Fruit fly (Drosophila melanogaster) whole organism, embryonic: Measurements from ENCODE around the gene Mms19.

Experiments used
- CG10267 ChIP-seq: fragments of 200-800 bp; sonication (Bioruptor generic); optimal IDR thresholded peaks from 2 replicates; lab custom pipeline; 2018; ENCODE audit warnings: missing biosample characterization, mild to moderate bottlenecking, missing genetic modification characterization, moderate library complexity
- CG11398 ChIP-seq: fragments of 200-800 bp; sonication (Bioruptor generic); optimal IDR thresholded peaks from 2 replicates; lab custom pipeline; 2016; ENCODE audit warnings: missing biosample characterization, missing genetic modification characterization
- CG13296 ChIP-seq: fragments of 200-800 bp; sonication (Bioruptor generic); optimal IDR thresholded peaks from 3 replicates; lab custom pipeline; 2018; ENCODE audit warnings: missing biosample characterization, mild to moderate bottlenecking, missing genetic modification characterization
- CG18011 ChIP-seq: fragments of 200-800 bp; sonication (Bioruptor generic); optimal IDR thresholded peaks from 2 replicates; lab custom pipeline; 2017; ENCODE audit warnings: missing biosample characterization, missing genetic modification characterization, mild to moderate bottlenecking, moderate library complexity, missing genotype
- CG1832 ChIP-seq: fragments of 200-800 bp; sonication (Bioruptor generic); optimal IDR thresholded peaks from 2 replicates; lab custom pipeline; 2017; ENCODE audit warnings: missing biosample characterization, mild to moderate bottlenecking, missing genetic modification characterization, inconsistent platforms
- CG2199 ChIP-seq: fragments of 200-800 bp; sonication (Bioruptor generic); IDR thresholded peaks from 3 replicates; pipeline ENCODE4 v1.3.6; 2022; ENCODE audit warnings: missing biosample characterization, missing genetic modification characterization
- CG2202 ChIP-seq: fragments of 200-800 bp; sonication (Bioruptor generic); optimal IDR thresholded peaks from 2 replicates; lab custom pipeline; 2018; ENCODE audit warnings: missing biosample characterization, mild to moderate bottlenecking, missing genetic modification characterization
- CG2678 ChIP-seq: fragments of 200-800 bp; sonication (Bioruptor generic); optimal IDR thresholded peaks from 3 replicates; lab custom pipeline; 2019; ENCODE audit warnings: missing biosample characterization, mild to moderate bottlenecking, missing genetic modification characterization, moderate library complexity
- CG31224 ChIP-seq: fragments of 200-800 bp; sonication (Bioruptor generic); IDR thresholded peaks from 2 replicates; pipeline ENCODE4 v1.3.6; 2022; ENCODE audit warnings: missing biosample characterization, missing genetic modification characterization
- CG4820 ChIP-seq: fragments of 200-800 bp; sonication (Bioruptor generic); optimal IDR thresholded peaks from 3 replicates; lab custom pipeline; 2016; ENCODE audit warnings: missing biosample characterization, missing genetic modification characterization
- CG4854 ChIP-seq: fragments of 200-800 bp; sonication (Bioruptor generic); optimal IDR thresholded peaks from 2 replicates; lab custom pipeline; 2016; ENCODE audit warnings: missing biosample characterization, missing genetic modification characterization, inconsistent platforms
- CG6654 ChIP-seq: fragments of 200-800 bp; sonication (Bioruptor generic); optimal IDR thresholded peaks from 2 replicates; lab custom pipeline; 2017; ENCODE audit warnings: missing biosample characterization, mild to moderate bottlenecking, missing genetic modification characterization
- CoRest ChIP-seq: fragments of 200-800 bp; sonication (Bioruptor generic); optimal IDR thresholded peaks from 3 replicates; lab custom pipeline; 2018; ENCODE audit warnings: missing biosample characterization, mild to moderate bottlenecking, missing genetic modification characterization, moderate library complexity
- Dek ChIP-seq: fragments of 200-800 bp; sonication (Bioruptor generic); optimal IDR thresholded peaks from 3 replicates; lab custom pipeline; 2019; ENCODE audit warnings: missing biosample characterization, mild to moderate bottlenecking, missing genetic modification characterization, moderate library complexity
- Drgx ChIP-seq: fragments of 200-800 bp; sonication (Bioruptor generic); IDR thresholded peaks from 2 replicates; pipeline ENCODE4 v1.3.6; 2022; ENCODE audit warnings: missing biosample characterization, missing genetic modification characterization
- HmgZ ChIP-seq: fragments of 200-800 bp; sonication (Bioruptor generic); optimal IDR thresholded peaks from 2 replicates; lab custom pipeline; 2018; ENCODE audit warnings: missing biosample characterization, mild to moderate bottlenecking, missing genetic modification characterization
- Hr3 ChIP-seq: fragments of 200-800 bp; sonication (Bioruptor generic); optimal IDR thresholded peaks from 3 replicates; lab custom pipeline; 2016; ENCODE audit warnings: missing biosample characterization, missing genetic modification characterization
- Hr51 ChIP-seq, 2 experiments: fragments of 200-800 bp; sonication (Bioruptor generic); optimal IDR thresholded peaks; 2 replicates in 1 of 2; 3 replicates in 1 of 2; lab custom pipeline; 2016 to 2018; ENCODE audit warnings: missing biosample characterization in 2 of 2, missing genetic modification characterization in 2 of 2, mild to moderate bottlenecking in 1 of 2, moderate library complexity in 1 of 2
- Max ChIP-seq: fragments of 200-800 bp; sonication (Bioruptor generic); optimal IDR thresholded peaks from 2 replicates; lab custom pipeline; 2016; ENCODE audit warnings: missing biosample characterization, mild to moderate bottlenecking, missing genetic modification characterization
- Med ChIP-seq: fragments of 200-800 bp; sonication (Bioruptor generic); peaks from one replicate; lab custom pipeline; 2016; ENCODE audit warnings: missing biosample characterization, missing genetic modification characterization, mild to moderate bottlenecking, inconsistent platforms, moderate library complexity
- Meics ChIP-seq: fragments of 200-800 bp; sonication (Bioruptor generic); optimal IDR thresholded peaks from 2 replicates; lab custom pipeline; 2017; ENCODE audit warnings: missing biosample characterization, mild to moderate bottlenecking, missing genetic modification characterization
- NfI ChIP-seq: fragments of 200-800 bp; sonication (Bioruptor generic); optimal IDR thresholded peaks from 3 replicates; lab custom pipeline; 2018; ENCODE audit warnings: missing biosample characterization, mild to moderate bottlenecking, missing genetic modification characterization, moderate library complexity
- PHDP ChIP-seq: fragments of 200-800 bp; sonication (Bioruptor generic); optimal IDR thresholded peaks from 3 replicates; lab custom pipeline; 2018; ENCODE audit warnings: missing biosample characterization, mild to moderate bottlenecking, missing genetic modification characterization, moderate library complexity
- Ptx1 ChIP-seq: fragments of 200-800 bp; sonication (Bioruptor generic); IDR thresholded peaks from 2 replicates; pipeline ENCODE4 v1.3.6; 2022; ENCODE audit warnings: missing biosample characterization, missing genetic modification characterization
- Sox100B ChIP-seq: fragments of 200-800 bp; sonication (Bioruptor generic); optimal IDR thresholded peaks from 3 replicates; lab custom pipeline; 2018; ENCODE audit warnings: missing biosample characterization, mild to moderate bottlenecking, missing genetic modification characterization
- YL-1 ChIP-seq: fragments of 200-800 bp; sonication (Bioruptor generic); optimal IDR thresholded peaks from 3 replicates; lab custom pipeline; 2017; ENCODE audit warnings: missing biosample characterization, mild to moderate bottlenecking, missing genetic modification characterization
- az2 ChIP-seq: fragments of 200-800 bp; sonication (Bioruptor generic); optimal IDR thresholded peaks from 3 replicates; lab custom pipeline; 2016; ENCODE audit warnings: missing biosample characterization, missing genetic modification characterization
- bbx ChIP-seq: fragments of 200-800 bp; sonication (Bioruptor generic); IDR thresholded peaks from 2 replicates; pipeline ENCODE4 v1.3.6; 2022; ENCODE audit warnings: missing biosample characterization, missing genetic modification characterization; ENCODE audit not compliant: partially characterized antibody
- disco-r ChIP-seq: fragments of 200-800 bp; sonication (Bioruptor generic); optimal IDR thresholded peaks from 2 replicates; lab custom pipeline; 2016; ENCODE audit warnings: missing biosample characterization, missing genetic modification characterization
- dpn ChIP-seq, 2 experiments: fragments of 200-800 bp; sonication (Bioruptor generic); optimal IDR thresholded peaks; 3 replicates each; lab custom pipeline; 2016; ENCODE audit warnings: missing biosample characterization in 2 of 2, missing genetic modification characterization in 2 of 2
- emc ChIP-seq: fragments of 200-800 bp; sonication (Bioruptor generic); optimal IDR thresholded peaks from 2 replicates; lab custom pipeline; 2016; ENCODE audit warnings: missing biosample characterization, missing genetic modification characterization
- esg ChIP-seq: fragments of 200-800 bp; sonication (Bioruptor generic); conservative IDR thresholded peaks from 2 replicates; pipeline ENCODE4 v1.3.6; 2022; ENCODE audit warnings: missing biosample characterization, missing genetic modification characterization
- ftz-f1 ChIP-seq: fragments of 200-800 bp; sonication (Bioruptor generic); optimal IDR thresholded peaks from 2 replicates; lab custom pipeline; 2016; ENCODE audit warnings: missing biosample characterization, missing genetic modification characterization
- gem ChIP-seq: fragments of 200-800 bp; sonication (Bioruptor generic); optimal IDR thresholded peaks from 2 replicates; lab custom pipeline; 2019; ENCODE audit warnings: missing biosample characterization, mild to moderate bottlenecking, missing genetic modification characterization, moderate library complexity
- hbn ChIP-seq: fragments of 200-800 bp; sonication (Bioruptor generic); IDR thresholded peaks from 2 replicates; pipeline ENCODE4 v1.3.6; 2022; ENCODE audit warnings: missing biosample characterization, missing genetic modification characterization; ENCODE audit not compliant: partially characterized antibody
- hkb ChIP-seq, 2 experiments: fragments of 200-800 bp in 1 of 2; fragments of >200 bp in 1 of 2; sonication (Bioruptor generic) in 1 of 2; IDR thresholded peaks in 1 of 2; optimal IDR thresholded peaks in 1 of 2; 2 replicates each; pipeline versions ENCODE4 v1.3.6 to Lab custom; 2017 to 2022; ENCODE audit warnings: missing biosample characterization in 1 of 2, missing genetic modification characterization in 1 of 2
- kay ChIP-seq: fragments of 200-800 bp; sonication (Bioruptor generic); optimal IDR thresholded peaks from 2 replicates; lab custom pipeline; 2016; ENCODE audit warnings: missing biosample characterization, missing genetic modification characterization
- lov ChIP-seq, 2 experiments: fragments of 200-800 bp in 1 of 2; fragments of >200 bp in 1 of 2; sonication (Bioruptor generic) in 1 of 2; IDR thresholded peaks in 1 of 2; optimal IDR thresholded peaks in 1 of 2; 2 replicates in 1 of 2; 3 replicates in 1 of 2; pipeline versions ENCODE4 v1.3.6 to Lab custom; 2017 to 2022; ENCODE audit warnings: missing biosample characterization in 1 of 2, missing genetic modification characterization in 1 of 2
- nerfin-1 ChIP-seq: fragments of 200-800 bp; sonication (Bioruptor generic); optimal IDR thresholded peaks from 3 replicates; lab custom pipeline; 2019; ENCODE audit warnings: missing biosample characterization, mild to moderate bottlenecking, missing genetic modification characterization, moderate library complexity
- oc ChIP-seq: fragments of 200-800 bp; sonication (Bioruptor generic); optimal IDR thresholded peaks from 2 replicates; lab custom pipeline; 2018; ENCODE audit warnings: missing biosample characterization, mild to moderate bottlenecking, missing genetic modification characterization, moderate library complexity
- p53 ChIP-seq: fragments of 200-800 bp; sonication (Bioruptor generic); optimal IDR thresholded peaks from 2 replicates; lab custom pipeline; 2016; ENCODE audit warnings: missing biosample characterization, missing genetic modification characterization
- pita ChIP-seq: fragments of 200-800 bp; sonication (Bioruptor generic); optimal IDR thresholded peaks from 2 replicates; lab custom pipeline; 2017; ENCODE audit warnings: missing biosample characterization, mild to moderate bottlenecking, missing genetic modification characterization
- scrt ChIP-seq: fragments of 200-800 bp; sonication (Bioruptor generic); optimal IDR thresholded peaks from 2 replicates; lab custom pipeline; 2018; ENCODE audit warnings: missing biosample characterization, mild to moderate bottlenecking, missing genetic modification characterization, moderate library complexity
- sens ChIP-seq: fragments of 200-800 bp; sonication (Bioruptor generic); peaks from one replicate; lab custom pipeline; 2016; ENCODE audit warnings: missing biosample characterization, missing genetic modification characterization
- unc-4 ChIP-seq: fragments of 200-800 bp; sonication (Bioruptor generic); IDR thresholded peaks from 2 replicates; pipeline ENCODE4 v1.3.6; 2022; ENCODE audit warnings: missing biosample characterization, missing genetic modification characterization; ENCODE audit not compliant: partially characterized antibody
- zfh1 ChIP-seq: fragments of 200-800 bp; sonication (Bioruptor generic); IDR thresholded peaks from 3 replicates; pipeline ENCODE4 v1.3.6; 2022; ENCODE audit warnings: missing biosample characterization, missing genetic modification characterization

Mms19 gene

dm6 chr3R:5263311-5264250 is 31.2 kb downstream of the Mms19 start (continued):
- no peak for TF ChIP-seq HmgZ (tag; lab: Kevin White, UChicago)
- no peak for TF ChIP-seq CG1832 (GFP tag; lab: Kevin White, UChicago)
- TF ChIP-seq NfI (GFP tag; lab: Kevin White, UChicago) = peak; percentile 80
- peak; percentile 89 for TF ChIP-seq Hr3 (GFP tag; lab: Kevin White, UChicago)
- no peak for TF ChIP-seq unc-4 (GFP tag; lab: Robert Waterston, UW)
- TF ChIP-seq p53 (GFP tag; lab: Kevin White, UChicago) = no peak
- TF ChIP-seq scrt (GFP tag; lab: Kevin White, UChicago) = peak; percentile 61
- TF ChIP-seq nerfin-1 (tag; lab: Kevin White, UChicago) = peak; percentile 71
- peak; percentile 69 for TF ChIP-seq Max (GFP tag; lab: Kevin White, UChicago)
- peak; percentile 89 for TF ChIP-seq PHDP (tag; lab: Kevin White, UChicago)
- peak; percentile 71 for TF ChIP-seq az2 (GFP tag; lab: Kevin White, UChicago)
- peak; percentile 94 for TF ChIP-seq gem (tag; lab: Kevin White, UChicago)
- TF ChIP-seq Meics (GFP tag; lab: Kevin White, UChicago) = peak; percentile 90
- peak; percentile 58 for TF ChIP-seq CG18011
- peak; percentile 32 for TF ChIP-seq CG2202 (tag; lab: Kevin White, UChicago)
- no peak for TF ChIP-seq hkb (optimal IDR thresholded peaks at IDR 0.05; lab: Kevin White, UChicago)
- peak; percentile 68 for TF ChIP-seq hkb (GFP tag; IDR thresholded peaks at IDR 0.05; lab: Robert Waterston, UW)
- peak; percentile 94 for TF ChIP-seq CoRest (tag; lab: Kevin White, UChicago)
- TF ChIP-seq CG11398 (GFP tag; lab: Kevin White, UChicago) = no peak
- TF ChIP-seq kay (GFP tag; lab: Kevin White, UChicago) = no peak
- TF ChIP-seq Ptx1 (GFP tag; lab: Robert Waterston, UW) = peak; percentile 83
- TF ChIP-seq YL-1 (GFP tag; lab: Kevin White, UChicago) = peak; percentile 62
- TF ChIP-seq CG13296 = peak; percentile 93
- TF ChIP-seq pita (GFP tag; lab: Kevin White, UChicago) = no peak
- TF ChIP-seq CG2199 (GFP tag; lab: Robert Waterston, UW) = peak; percentile 83; the same call in 2 of the 3 replicates
- TF ChIP-seq dpn (GFP tag; optimal IDR thresholded peaks at IDR 0.05; lab: Kevin White, UChicago) = peak; percentile 11 to 82
- no peak for TF ChIP-seq emc (GFP tag; lab: Kevin White, UChicago)
- peak; percentile 53 for TF ChIP-seq CG6654 (GFP tag; lab: Kevin White, UChicago)
- peak in 1 of 2 experiments; percentile 95 for TF ChIP-seq Hr51 (GFP tag; optimal IDR thresholded peaks at IDR 0.05; lab: Kevin White, UChicago)
- peak; percentile 23 for TF ChIP-seq CG4854 (GFP tag; lab: Kevin White, UChicago)
- TF ChIP-seq bbx (GFP tag; lab: Robert Waterston, UW) = peak; percentile 45
- peak; percentile 83 for TF ChIP-seq ftz-f1 (GFP tag; lab: Kevin White, UChicago)
- no peak for TF ChIP-seq disco-r (GFP tag; lab: Kevin White, UChicago)
- TF ChIP-seq Dek (tag; lab: Kevin White, UChicago) = peak; percentile 78
- TF ChIP-seq hbn (GFP tag; lab: Robert Waterston, UW) = 0 out of 2 replicates have a peak, but pooled peaks have one; percentile 46
- peak; percentile 83 for TF ChIP-seq CG10267
- TF ChIP-seq CG31224 (GFP tag; lab: Robert Waterston, UW) = peak; percentile 61
- TF ChIP-seq sens (GFP tag; lab: Kevin White, UChicago) = peak; percentile 55
- TF ChIP-seq Drgx (GFP tag; lab: Robert Waterston, UW) = peak; percentile 23; the same call in 1 of the 2 replicates
- peak; percentile 67 for TF ChIP-seq esg (GFP tag; lab: Robert Waterston, UW)
- TF ChIP-seq CG4820 (GFP tag; lab: Kevin White, UChicago) = peak; percentile 76
- TF ChIP-seq zfh1 = 0 out of 3 replicates have a peak, but pooled peaks have one; percentile 45
- TF ChIP-seq CG2678 (tag; lab: Kevin White, UChicago) = peak; percentile 94
- TF ChIP-seq oc (tag; lab: Kevin White, UChicago) = peak; percentile 50
- TF ChIP-seq Sox100B (GFP tag; lab: Kevin White, UChicago) = peak; percentile 95
- peak; percentile 78 for TF ChIP-seq Med (GFP tag; lab: Kevin White, UChicago)
- no peak for TF ChIP-seq lov (optimal IDR thresholded peaks at IDR 0.05; lab: Kevin White, UChicago)
- TF ChIP-seq lov (GFP tag; IDR thresholded peaks at IDR 0.05; lab: Robert Waterston, UW) = no peak
